Worm (Caenorhabditis elegans): ENCODE measurements around the gene F56C4.2.

Gene F56C4.2

DNA sequence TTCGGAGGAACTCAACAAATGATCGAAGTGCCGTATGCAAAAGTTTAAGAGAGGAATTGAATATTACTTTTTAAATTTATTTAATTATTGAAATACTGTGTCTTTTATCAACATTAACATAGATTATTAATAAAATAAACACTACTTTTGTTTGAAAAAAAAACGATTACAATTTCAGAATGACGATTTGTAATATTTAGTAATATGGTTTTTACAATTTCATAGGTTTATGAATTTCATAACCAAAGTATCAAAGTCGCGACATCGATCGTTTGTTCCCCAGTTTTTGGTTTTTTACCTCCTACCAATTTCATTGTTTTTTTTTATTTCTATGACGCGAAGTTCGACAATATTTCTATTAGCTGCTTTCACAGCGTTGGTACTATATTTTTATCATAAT lies 39.1 kb upstream of the F56C4.2 start, which contains the start of gene R09H10.1:
R09H10.1 (plus strand) TSS at position 301 of the 400 bp plus-strand sequence.
- TF ChIP-seq nhr-12 (tag; optimal IDR thresholded peaks at IDR 0.05) (no peak), nhr-10 (tag; optimal IDR thresholded peaks at IDR 0.05) (no peak), sma-3 (GFP tag; optimal IDR thresholded peaks at IDR 0.05) (no peak), sem-4 (tag; optimal IDR thresholded peaks at IDR 0.05) (no peak), lin-11 (tag; optimal IDR thresholded peaks at IDR 0.05) (no peak), unc-55 (GFP tag; optimal IDR thresholded peaks at IDR 0.05) (no peak), ztf-11 (tag; optimal IDR thresholded peaks at IDR 0.05) (no peak), gmeb-1 (tag; optimal IDR thresholded peaks at IDR 0.05) (no peak), peb-1 (tag; optimal IDR thresholded peaks at IDR 0.05) (no peak), ama-1 (optimal IDR thresholded peaks at IDR 0.05) (no peak), zag-1 (tag; optimal IDR thresholded peaks at IDR 0.05) (no peak)

- TF ChIP-seq F13H6.1 (tag; optimal IDR thresholded peaks at IDR 0.05), result no peak
- TF ChIP-seq lin-13 (GFP tag; optimal IDR thresholded peaks at IDR 0.05), result no peak
- no peak for TF ChIP-seq nhr-10 (tag; optimal IDR thresholded peaks at IDR 0.05)
- no peak for TF ChIP-seq mbf-1 (tag; optimal IDR thresholded peaks at IDR 0.05)
Observed at ce11 chrIV:10602644-10603043, 36.4 kb upstream of the F56C4.2 start, which contains the start of gene R09H10.2. Gene R09H10.2 (plus strand): TSS chrIV:10602944.

DNA sequence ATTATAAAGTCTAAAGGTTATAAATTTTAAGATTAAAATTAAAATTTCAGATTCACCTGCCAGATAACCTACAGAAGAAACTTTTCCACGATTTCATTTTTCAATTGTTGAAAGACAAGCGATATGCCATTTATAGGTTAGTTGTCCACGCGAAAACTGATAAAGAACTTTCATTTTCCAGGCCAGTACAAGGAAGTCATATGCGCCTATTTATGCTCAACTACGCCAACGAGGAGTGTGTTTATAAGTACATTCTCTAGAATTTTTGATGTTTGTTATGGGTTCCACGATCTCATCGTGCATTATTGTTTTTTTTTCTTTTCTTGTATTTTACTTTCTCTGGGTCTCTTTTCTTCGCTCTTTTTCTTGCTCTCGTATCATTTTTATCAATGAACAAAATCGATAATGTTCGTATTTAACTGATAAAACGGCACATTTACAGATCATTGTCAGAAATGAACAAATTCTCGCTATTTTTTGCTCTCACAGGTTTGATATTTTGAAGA lies 32.4 kb upstream of the F56C4.2 start, which contains the start of gene R09H10.3:
R09H10.3 (plus strand) TSS at position 456 of the 506 bp plus-strand sequence.
- TF ChIP-seq ceh-16 (tag; optimal IDR thresholded peaks at IDR 0.05) (no peak), R02D3.7 (tag; optimal IDR thresholded peaks at IDR 0.05) (no peak), mbf-1 (tag; optimal IDR thresholded peaks at IDR 0.05) (no peak), skn-1 (tag; optimal IDR thresholded peaks at IDR 0.05) (no peak), sem-4 (tag; optimal IDR thresholded peaks at IDR 0.05) (no peak), lin-13 (GFP tag; optimal IDR thresholded peaks at IDR 0.05) (no peak), gmeb-1 (tag; optimal IDR thresholded peaks at IDR 0.05) (no peak), nhr-237 (tag; optimal IDR thresholded peaks at IDR 0.05) (no peak), unc-55 (GFP tag; optimal IDR thresholded peaks at IDR 0.05) (no peak), elt-1 (tag; optimal IDR thresholded peaks at IDR 0.05) (no peak)

DNA sequence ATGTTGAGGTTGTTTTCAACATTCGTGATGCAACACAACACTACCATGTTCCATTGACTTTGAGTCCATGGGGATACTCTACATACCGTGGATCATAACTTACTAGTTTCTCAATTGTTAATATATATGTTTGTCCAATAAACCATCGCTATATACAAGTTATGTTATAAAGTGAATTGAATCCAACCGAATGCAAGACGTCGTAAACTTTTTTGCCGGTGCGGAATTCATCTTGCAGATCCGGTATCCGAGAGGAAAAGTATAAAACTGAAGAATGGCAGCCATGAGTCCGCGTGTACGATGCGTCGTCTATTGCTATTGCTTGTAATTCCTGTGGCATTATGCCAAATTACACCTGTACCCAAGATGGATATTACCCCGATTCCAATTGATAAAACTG lies 30.8 kb upstream of the F56C4.2 start, which contains the start of gene R09H10.6:
R09H10.6 (plus strand) TSS at position 301 of the 400 bp plus-strand sequence.
- TF ChIP-seq nhr-129 (tag; optimal IDR thresholded peaks at IDR 0.05), result no peak
- no peak for TF ChIP-seq dmd-4 (tag; optimal IDR thresholded peaks at IDR 0.05)
- TF ChIP-seq fos-1 (tag; optimal IDR thresholded peaks at IDR 0.05), result no peak
- no peak for TF ChIP-seq nhr-237 (tag; optimal IDR thresholded peaks at IDR 0.05)
- no peak for TF ChIP-seq egl-27 (tag; optimal IDR thresholded peaks at IDR 0.05)
- TF ChIP-seq ceh-82 (tag; optimal IDR thresholded peaks at IDR 0.05), result no peak
- TF ChIP-seq peb-1 (tag; optimal IDR thresholded peaks at IDR 0.05), result no peak
- no peak for TF ChIP-seq lin-11 (tag; optimal IDR thresholded peaks at IDR 0.05)

ce11 chrIV:10609920-10610319 lies 29.2 kb upstream of the F56C4.2 start:
- no peak for TF ChIP-seq elt-3 (tag; optimal IDR thresholded peaks at IDR 0.05)
- TF ChIP-seq sma-9 (GFP tag; optimal IDR thresholded peaks at IDR 0.05), result peak; percentile 54
- TF ChIP-seq sma-9 (tag; optimal IDR thresholded peaks at IDR 0.05), result no peak
- TF ChIP-seq sma-3 (GFP tag; optimal IDR thresholded peaks at IDR 0.05), result peak; percentile 24
- no peak for TF ChIP-seq nhr-6 (tag; optimal IDR thresholded peaks at IDR 0.05)
- TF ChIP-seq Y55F3AM.14 (GFP tag; optimal IDR thresholded peaks at IDR 0.05), result no peak
- no peak for TF ChIP-seq ztf-4 (tag; optimal IDR thresholded peaks at IDR 0.05)
- no peak for TF ChIP-seq nhr-25 (tag; optimal IDR thresholded peaks at IDR 0.05)
- TF ChIP-seq zag-1 (tag; optimal IDR thresholded peaks at IDR 0.05), result no peak
- no peak for TF ChIP-seq R02D3.7 (tag; optimal IDR thresholded peaks at IDR 0.05)
- TF ChIP-seq ztf-1 (GFP tag; conservative IDR thresholded peaks at IDR 0.05), result no peak
- TF ChIP-seq nhr-23 (tag; optimal IDR thresholded peaks at IDR 0.05), result no peak
- no peak for TF ChIP-seq crh-2 (tag; optimal IDR thresholded peaks at IDR 0.05)
- no peak for TF ChIP-seq mdl-1 (tag; optimal IDR thresholded peaks at IDR 0.05)
- TF ChIP-seq lsy-2 (tag; optimal IDR thresholded peaks at IDR 0.05), result no peak
- no peak for TF ChIP-seq ZK546.5 (tag; optimal IDR thresholded peaks at IDR 0.05)
- TF ChIP-seq lin-39 (tag; optimal IDR thresholded peaks at IDR 0.05), result no peak
- TF ChIP-seq mab-5 (tag; optimal IDR thresholded peaks at IDR 0.05), result no peak
- TF ChIP-seq elt-1 (tag; optimal IDR thresholded peaks at IDR 0.05), result no peak
- TF ChIP-seq peb-1 (tag; optimal IDR thresholded peaks at IDR 0.05), result no peak
- TF ChIP-seq F13H6.1 (tag; optimal IDR thresholded peaks at IDR 0.05), result no peak
- TF ChIP-seq fos-1 (tag; optimal IDR thresholded peaks at IDR 0.05), result peak; percentile 10
- TF ChIP-seq nhr-129 (tag; optimal IDR thresholded peaks at IDR 0.05), result no peak
- TF ChIP-seq nhr-77 (tag; optimal IDR thresholded peaks at IDR 0.05), result no peak
- TF ChIP-seq nhr-237 (tag; optimal IDR thresholded peaks at IDR 0.05), result no peak
- no peak for TF ChIP-seq ceh-82 (tag; optimal IDR thresholded peaks at IDR 0.05)
- no peak for TF ChIP-seq egl-27 (tag; optimal IDR thresholded peaks at IDR 0.05)
- no peak for TF ChIP-seq unc-39 (tag; optimal IDR thresholded peaks at IDR 0.05)
- TF ChIP-seq mbf-1 (tag; optimal IDR thresholded peaks at IDR 0.05), result no peak
- TF ChIP-seq nhr-21 (tag; optimal IDR thresholded peaks at IDR 0.05), result peak; percentile 2
- TF ChIP-seq dmd-4 (tag; optimal IDR thresholded peaks at IDR 0.05), result no peak
- TF ChIP-seq gmeb-1 (tag; optimal IDR thresholded peaks at IDR 0.05), result no peak
